In the genomic region with DNA sequence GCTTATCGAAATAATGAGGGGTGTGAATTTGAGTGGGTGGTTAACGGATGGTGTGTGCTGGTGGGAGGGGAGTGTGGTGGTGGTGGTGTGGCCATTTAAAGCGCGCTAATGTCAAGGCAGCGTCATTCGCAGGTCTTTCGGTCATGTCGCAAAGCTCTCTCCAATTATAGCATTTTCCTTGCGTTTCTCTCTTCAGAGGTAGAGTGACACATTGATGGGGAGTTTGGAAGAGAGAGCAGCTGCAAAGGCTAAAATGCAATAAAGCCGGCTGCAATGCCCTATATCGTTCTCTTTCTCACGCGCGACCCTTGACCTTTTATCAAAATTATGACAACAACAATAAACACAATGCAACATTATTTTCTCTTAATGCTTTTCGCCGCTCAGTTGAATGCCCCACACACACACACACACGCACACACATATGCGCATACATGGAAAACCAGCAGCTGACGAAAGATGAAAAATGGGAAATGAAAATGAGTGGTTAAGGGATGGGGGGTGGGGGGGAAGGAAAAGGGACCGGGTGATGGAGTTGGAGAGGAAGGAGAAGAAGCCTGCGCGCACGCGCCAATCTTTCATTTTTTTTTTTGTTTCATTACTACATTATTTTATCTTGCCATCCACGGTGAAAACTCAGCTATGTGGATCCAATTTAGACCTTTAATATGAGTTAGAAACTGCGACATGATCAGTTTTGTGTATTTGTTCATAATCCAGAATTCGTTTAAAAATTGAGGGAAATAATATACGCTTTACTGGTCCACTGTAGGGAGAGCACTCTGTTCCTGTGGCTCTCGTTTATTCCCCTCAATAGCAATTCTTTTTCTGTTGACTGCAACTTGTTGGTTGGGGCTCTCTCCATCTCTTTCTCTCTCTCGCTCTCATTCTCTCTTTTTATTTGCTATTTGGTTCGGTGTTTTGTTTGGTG, we compare ENCODE assay signal across 1 fruit fly cellular context.
TF ChIP-seq lines count a peak whose summit lies in the region.

No protein-coding gene starts in this region.

TF ChIP-seq in whole organism, embryonic, 481 proteins besides CTCF, POLR2A, EP300 and RAD21 (continued from another document and continues in another):
- TF ChIP-seq Deaf1 (tag; optimal IDR thresholded peaks at IDR 0.05; lab: Kevin White, UChicago) (peak; percentile 35), CG8290 (GFP tag; optimal IDR thresholded peaks at IDR 0.05; lab: Kevin White, UChicago) (peak; percentile 48), CG8290 (tag; optimal IDR thresholded peaks at IDR 0.05; lab: Kevin White, UChicago) (peak in 1 of 2 experiments; percentile 91), CG6175 (GFP tag; IDR thresholded peaks at IDR 0.05; lab: Robert Waterston, UW) (no peak), CG8388 (GFP tag; optimal IDR thresholded peaks at IDR 0.05; lab: Kevin White, UChicago) (peak; percentile 72), fru (optimal IDR thresholded peaks at IDR 0.05; lab: Kevin White, UChicago) (no peak), C15 (GFP tag; IDR thresholded peaks at IDR 0.05; lab: Robert Waterston, UW) (no peak), Dip2 (GFP tag; IDR thresholded peaks at IDR 0.05; lab: Robert Waterston, UW) (no peak), CG3281 (GFP tag; optimal IDR thresholded peaks at IDR 0.05; lab: Kevin White, UChicago) (peak; percentile 58), tin (GFP tag; optimal IDR thresholded peaks at IDR 0.05; lab: Kevin White, UChicago) (peak; percentile 82), Ets97D (GFP tag; optimal IDR thresholded peaks at IDR 0.05; lab: Kevin White, UChicago) (peak; percentile 25), ERR (GFP tag; optimal IDR thresholded peaks at IDR 0.05; lab: Kevin White, UChicago) (peak; percentile 60), Dll (GFP tag; IDR thresholded peaks at IDR 0.05; lab: Robert Waterston, UW; ENCODE audit: partially characterized antibody) (no peak), vfl (GFP tag; optimal IDR thresholded peaks at IDR 0.05; lab: Kevin White, UChicago) (peak; percentile 20), sug (tag; optimal IDR thresholded peaks at IDR 0.05; lab: Kevin White, UChicago) (peak; percentile 39), pfk (GFP tag; optimal IDR thresholded peaks at IDR 0.05; lab: Kevin White, UChicago) (no peak), da (GFP tag; optimal IDR thresholded peaks at IDR 0.05; lab: Kevin White, UChicago) (peak; percentile 56), pan (optimal IDR thresholded peaks at IDR 0.05; lab: Kevin White, UChicago) (no peak), pan (GFP tag; optimal IDR thresholded peaks at IDR 0.05 in 1 of 2, IDR thresholded peaks at IDR 0.05 in 1 of 2) (peak in 1 of 2 experiments; percentile 87), ac (GFP tag; optimal IDR thresholded peaks at IDR 0.05; lab: Kevin White, UChicago) (peak; percentile 48), toy (GFP tag; IDR thresholded peaks at IDR 0.05; lab: Robert Waterston, UW) (0 out of 2 replicates have a peak, but pooled peaks have one; percentile 13), CG17359 (tag; optimal IDR thresholded peaks at IDR 0.05; lab: Kevin White, UChicago) (peak; percentile 81), tap (tag; optimal IDR thresholded peaks at IDR 0.05; lab: Kevin White, UChicago) (peak; percentile 71), eyg (GFP tag; optimal IDR thresholded peaks at IDR 0.05; lab: Kevin White, UChicago) (peak; percentile 62), CG10565 (GFP tag; optimal IDR thresholded peaks at IDR 0.05; lab: Kevin White, UChicago) (no peak), Six4 (GFP tag; optimal IDR thresholded peaks at IDR 0.05; lab: Kevin White, UChicago) (peak; percentile 37), Gug (GFP tag; IDR thresholded peaks at IDR 0.05; lab: Robert Waterston, UW) (peak; percentile 79), Drgx (GFP tag; IDR thresholded peaks at IDR 0.05; lab: Robert Waterston, UW) (peak; percentile 91), jigr1 (GFP tag; IDR thresholded peaks at IDR 0.05; lab: Robert Waterston, UW) (0 out of 3 replicates have a peak, but pooled peaks have one; percentile 52), GATAe (GFP tag; conservative IDR thresholded peaks at IDR 0.05; lab: Robert Waterston, UW) (no peak), Trl (optimal IDR thresholded peaks at IDR 0.05; lab: Kevin White, UChicago) (peak; percentile 67 to 68), Trl (GFP tag; optimal IDR thresholded peaks at IDR 0.05; lab: Kevin White, UChicago) (peak; percentile 79), CG18599 (GFP tag; optimal IDR thresholded peaks at IDR 0.05; lab: Kevin White, UChicago) (peak; percentile 88), CG6791 (GFP tag; IDR thresholded peaks at IDR 0.05; lab: Robert Waterston, UW; ENCODE audit: partially characterized antibody) (no peak; the same call in 2 of the 3 replicates), sens (GFP tag; lab: Kevin White, UChicago) (peak; percentile 98), CG30020 (tag; optimal IDR thresholded peaks at IDR 0.05; lab: Kevin White, UChicago) (peak; percentile 15), CG1024 (GFP tag; IDR thresholded peaks at IDR 0.05; lab: Robert Waterston, UW) (peak; percentile 54), run (tag; optimal IDR thresholded peaks at IDR 0.05; lab: Kevin White, UChicago) (peak; percentile 30), slbo (GFP tag; IDR thresholded peaks at IDR 0.05; lab: Robert Waterston, UW) (peak; percentile 77), Hey (tag; optimal IDR thresholded peaks at IDR 0.05; lab: Kevin White, UChicago) (no peak), crc (GFP tag; optimal IDR thresholded peaks at IDR 0.05; lab: Kevin White, UChicago) (peak; percentile 42), CG2875 (GFP tag; optimal IDR thresholded peaks at IDR 0.05; lab: Kevin White, UChicago) (peak; percentile 64), az2 (GFP tag; optimal IDR thresholded peaks at IDR 0.05; lab: Kevin White, UChicago) (peak; percentile 79), CG7963 (GFP tag; IDR thresholded peaks at IDR 0.05; lab: Robert Waterston, UW; ENCODE audit: partially characterized antibody) (no peak), ab (GFP tag; optimal IDR thresholded peaks at IDR 0.05; lab: Kevin White, UChicago) (peak; percentile 53), CG3407 (GFP tag; optimal IDR thresholded peaks at IDR 0.05; lab: Kevin White, UChicago) (peak; percentile 23), Lhr (GFP tag; optimal IDR thresholded peaks at IDR 0.05; lab: Kevin White, UChicago) (peak; percentile 43), CG11093 (GFP tag; IDR thresholded peaks at IDR 0.05; lab: Robert Waterston, UW) (peak; percentile 75; the same call in 2 of the 3 replicates), pnt (GFP tag; optimal IDR thresholded peaks at IDR 0.05; lab: Kevin White, UChicago) (peak; percentile 76), Sin3A (optimal IDR thresholded peaks at IDR 0.05; lab: Kevin White, UChicago) (no peak), CG9932 (GFP tag; IDR thresholded peaks at IDR 0.05; lab: Robert Waterston, UW) (peak; percentile 59), kah (GFP tag; optimal IDR thresholded peaks at IDR 0.05; lab: Kevin White, UChicago) (peak; percentile 81), mld (GFP tag; IDR thresholded peaks at IDR 0.05; lab: Robert Waterston, UW; ENCODE audit: partially characterized antibody) (no peak), dati (GFP tag; IDR thresholded peaks at IDR 0.05; lab: Robert Waterston, UW) (no peak), Abd-B (GFP tag; optimal IDR thresholded peaks at IDR 0.05; lab: Kevin White, UChicago) (peak; percentile 56), Elba2 (GFP tag; optimal IDR thresholded peaks at IDR 0.05; lab: Kevin White, UChicago) (no peak), CG14441 (GFP tag; IDR thresholded peaks at IDR 0.05; lab: Robert Waterston, UW) (peak; percentile 69), klu (GFP tag; IDR thresholded peaks at IDR 0.05; lab: Robert Waterston, UW) (no peak), Atf3 (GFP tag; optimal IDR thresholded peaks at IDR 0.05; lab: Kevin White, UChicago) (peak; percentile 58), sd (tag; optimal IDR thresholded peaks at IDR 0.05; lab: Kevin White, UChicago) (peak; percentile 37), CG11398 (GFP tag; optimal IDR thresholded peaks at IDR 0.05; lab: Kevin White, UChicago) (peak; percentile 42), jumu (GFP tag; optimal IDR thresholded peaks at IDR 0.05; lab: Kevin White, UChicago) (peak; percentile 83), sqz (GFP tag; optimal IDR thresholded peaks at IDR 0.05; lab: Kevin White, UChicago) (peak; percentile 94), Rx (GFP tag; IDR thresholded peaks at IDR 0.05; lab: Robert Waterston, UW) (peak; percentile 57), twi (tag; optimal IDR thresholded peaks at IDR 0.05; lab: Kevin White, UChicago) (peak; percentile 63), Ada2b (GFP tag; IDR thresholded peaks at IDR 0.05; lab: Robert Waterston, UW) (peak; percentile 80), CG10979 (tag; optimal IDR thresholded peaks at IDR 0.05; lab: Kevin White, UChicago) (peak; percentile 79), zen (tag; optimal IDR thresholded peaks at IDR 0.05; lab: Kevin White, UChicago) (peak; percentile 55), Myb (GFP tag; optimal IDR thresholded peaks at IDR 0.05; lab: Kevin White, UChicago) (peak; percentile 44), gt (GFP tag; IDR thresholded peaks at IDR 0.05; lab: Robert Waterston, UW) (peak; percentile 51; the same call in 1 of the 2 replicates), CG11696 (GFP tag; IDR thresholded peaks at IDR 0.05; lab: Robert Waterston, UW) (peak; percentile 50; the same call in 1 of the 2 replicates), CG13775 (GFP tag; optimal IDR thresholded peaks at IDR 0.05; lab: Kevin White, UChicago) (peak; percentile 62), row (GFP tag; IDR thresholded peaks at IDR 0.05; lab: Robert Waterston, UW) (peak; percentile 88), Ptx1 (GFP tag; IDR thresholded peaks at IDR 0.05; lab: Robert Waterston, UW) (peak; percentile 81), onecut (GFP tag; IDR thresholded peaks at IDR 0.05; lab: Robert Waterston, UW) (peak; percentile 59), vnd (GFP tag; IDR thresholded peaks at IDR 0.05; lab: Robert Waterston, UW; ENCODE audit: partially characterized antibody) (no peak), stc (GFP tag; IDR thresholded peaks at IDR 0.05; lab: Robert Waterston, UW) (peak; percentile 77; the same call in 1 of the 2 replicates), CG8924 (tag; optimal IDR thresholded peaks at IDR 0.05; lab: Kevin White, UChicago) (peak; percentile 76), CG42726 (GFP tag; IDR thresholded peaks at IDR 0.05; lab: Robert Waterston, UW; ENCODE audit: partially characterized antibody) (no peak), cato (GFP tag; optimal IDR thresholded peaks at IDR 0.05; lab: Kevin White, UChicago; ENCODE audit: borderline replicate concordance) (peak; percentile 23), CG13624 (GFP tag; optimal IDR thresholded peaks at IDR 0.05; lab: Kevin White, UChicago) (peak; percentile 75), h (optimal IDR thresholded peaks at IDR 0.05; lab: Kevin White, UChicago) (no peak), CG4854 (GFP tag; optimal IDR thresholded peaks at IDR 0.05; lab: Kevin White, UChicago) (peak; percentile 62), hbn (GFP tag; IDR thresholded peaks at IDR 0.05; lab: Robert Waterston, UW; ENCODE audit: partially characterized antibody) (no peak), zfh1 (GFP tag; IDR thresholded peaks at IDR 0.05; lab: Robert Waterston, UW) (peak; percentile 85), Ssrp (tag; optimal IDR thresholded peaks at IDR 0.05; lab: Kevin White, UChicago) (peak; percentile 70), Dp (GFP tag; optimal IDR thresholded peaks at IDR 0.05; lab: Kevin White, UChicago) (no peak), schlank (tag; optimal IDR thresholded peaks at IDR 0.05; lab: Kevin White, UChicago) (peak; percentile 49), wek (GFP tag; optimal IDR thresholded peaks at IDR 0.05; lab: Kevin White, UChicago) (peak; percentile 51), yki (optimal IDR thresholded peaks at IDR 0.05; lab: Kevin White, UChicago) (no peak), CG18262 (tag; optimal IDR thresholded peaks at IDR 0.05; lab: Kevin White, UChicago) (peak; percentile 83), CG2202 (tag; optimal IDR thresholded peaks at IDR 0.05; lab: Kevin White, UChicago) (peak; percentile 49), hb (GFP tag; IDR thresholded peaks at IDR 0.05; lab: Robert Waterston, UW; ENCODE audit: partially characterized antibody) (no peak), kni (GFP tag; optimal IDR thresholded peaks at IDR 0.05; lab: Kevin White, UChicago) (peak; percentile 78), YL-1 (GFP tag; optimal IDR thresholded peaks at IDR 0.05; lab: Kevin White, UChicago) (peak; percentile 38), Gsc (GFP tag; IDR thresholded peaks at IDR 0.05; lab: Robert Waterston, UW) (no peak; the same call in 1 of the 2 replicates), CG12155 (GFP tag; optimal IDR thresholded peaks at IDR 0.05; lab: Kevin White, UChicago) (peak; percentile 67), bab2 (GFP tag; optimal IDR thresholded peaks at IDR 0.05; lab: Kevin White, UChicago) (peak; percentile 80), hkb (optimal IDR thresholded peaks at IDR 0.05; lab: Kevin White, UChicago) (no peak), hkb (GFP tag; IDR thresholded peaks at IDR 0.05; lab: Robert Waterston, UW) (peak; percentile 84), shn (GFP tag; optimal IDR thresholded peaks at IDR 0.05; lab: Kevin White, UChicago) (peak; percentile 27), corto (GFP tag; optimal IDR thresholded peaks at IDR 0.05; lab: Kevin White, UChicago) (peak; percentile 39), CG32772 (GFP tag; IDR thresholded peaks at IDR 0.05; lab: Robert Waterston, UW) (peak; percentile 84), pzg (GFP tag; optimal IDR thresholded peaks at IDR 0.05; lab: Kevin White, UChicago) (no peak), ttk (GFP tag; IDR thresholded peaks at IDR 0.05; lab: Robert Waterston, UW) (peak; percentile 79), nmo (GFP tag; optimal IDR thresholded peaks at IDR 0.05; lab: Kevin White, UChicago) (peak; percentile 82), CG11560 (tag; IDR thresholded peaks at IDR 0.05; lab: Robert Waterston, UW) (no peak), tgo (GFP tag; IDR thresholded peaks at IDR 0.05; lab: Robert Waterston, UW) (peak; percentile 76), CG17568 (GFP tag; optimal IDR thresholded peaks at IDR 0.05; lab: Kevin White, UChicago) (peak; percentile 63), tx (GFP tag; optimal IDR thresholded peaks at IDR 0.05; lab: Kevin White, UChicago) (peak; percentile 57), D19A (tag; optimal IDR thresholded peaks at IDR 0.05; lab: Kevin White, UChicago) (peak; percentile 72), CG9817 (tag; optimal IDR thresholded peaks at IDR 0.05; lab: Kevin White, UChicago) (peak; percentile 68), otp (GFP tag; IDR thresholded peaks at IDR 0.05; lab: Robert Waterston, UW) (peak; percentile 81; the same call in 2 of the 3 replicates), prd (optimal IDR thresholded peaks at IDR 0.05; lab: Kevin White, UChicago) (no peak), prd (GFP tag; IDR thresholded peaks at IDR 0.05; lab: Robert Waterston, UW) (peak; percentile 79), btn (GFP tag; optimal IDR thresholded peaks at IDR 0.05; lab: Kevin White, UChicago) (peak; percentile 51), al (GFP tag; IDR thresholded peaks at IDR 0.05; lab: Robert Waterston, UW) (no peak), NC2α (GFP tag; optimal IDR thresholded peaks at IDR 0.05; lab: Kevin White, UChicago) (peak; percentile 33), lab (GFP tag; optimal IDR thresholded peaks at IDR 0.05; lab: Kevin White, UChicago) (peak; percentile 86)
